Worm (Caenorhabditis elegans) whole organism, L2 larva: ENCODE results near the gene col-163.

ENCODE experiments used
- R02D3.7 ChIP-seq: fragments of 150-350 bp; optimal IDR thresholded peaks from 2 replicates; lab custom pipeline; 2014; ENCODE audit warnings: missing biosample characterization, missing genetic modification characterization
- Y55F3AM.14 ChIP-seq: fragments of 200-800 bp; sonication (Bioruptor generic); optimal IDR thresholded peaks from 2 replicates; lab custom pipeline; 2018; ENCODE audit warnings: mild to moderate bottlenecking, missing genetic modification characterization, missing compliant biosample characterization
- aly-2 ChIP-seq: fragments of 150-350 bp; optimal IDR thresholded peaks from 2 replicates; lab custom pipeline; 2014; ENCODE audit warnings: missing biosample characterization, missing genetic modification characterization
- ama-1 ChIP-seq: fragments of 150-350 bp; optimal IDR thresholded peaks from 2 replicates; lab custom pipeline; 2018; ENCODE audit warnings: inconsistent platforms
- blmp-1 ChIP-seq: sonication (generic microtip); optimal IDR thresholded peaks from 2 replicates; lab custom pipeline; 2017; ENCODE audit warnings: missing genetic modification characterization, mild to moderate bottlenecking, missing compliant biosample characterization, antibody characterized with exemption, moderate library complexity; ENCODE audit not compliant: insufficient read depth
- ceh-16 ChIP-seq: fragments of 150-350 bp; optimal IDR thresholded peaks from 2 replicates; lab custom pipeline; 2014; ENCODE audit warnings: missing biosample characterization, missing genetic modification characterization
- ceh-82 ChIP-seq: fragments of 150-350 bp; optimal IDR thresholded peaks from 2 replicates; lab custom pipeline; 2014; ENCODE audit warnings: missing biosample characterization, missing genetic modification characterization
- crh-2 ChIP-seq: sonication (generic microtip); optimal IDR thresholded peaks from 2 replicates; lab custom pipeline; 2017; ENCODE audit warnings: missing biosample characterization, missing genetic modification characterization
- dmd-4 ChIP-seq: sonication (generic microtip); optimal IDR thresholded peaks from 2 replicates; lab custom pipeline; 2017; ENCODE audit warnings: missing biosample characterization, missing genetic modification characterization
- elt-1 ChIP-seq: fragments of 150-350 bp; optimal IDR thresholded peaks from 2 replicates; lab custom pipeline; 2014; ENCODE audit warnings: missing biosample characterization, missing genetic modification characterization
- elt-3 ChIP-seq: sonication (generic microtip); optimal IDR thresholded peaks from 2 replicates; lab custom pipeline; 2017; ENCODE audit warnings: missing biosample characterization, missing genetic modification characterization
- fos-1 ChIP-seq: fragments of 150-350 bp; optimal IDR thresholded peaks from 2 replicates; lab custom pipeline; 2014; ENCODE audit warnings: missing biosample characterization, missing genetic modification characterization
- gmeb-1 ChIP-seq: fragments of 150-350 bp; optimal IDR thresholded peaks from 2 replicates; lab custom pipeline; 2014; ENCODE audit warnings: missing biosample characterization, missing genetic modification characterization
- lin-11 ChIP-seq: fragments of 150-350 bp; sonication (generic microtip); optimal IDR thresholded peaks from 2 replicates; lab custom pipeline; 2014; ENCODE audit warnings: missing biosample characterization, missing genetic modification characterization, inconsistent platforms, mixed read lengths
- lin-13 ChIP-seq: fragments of 150-350 bp; optimal IDR thresholded peaks from 2 replicates; lab custom pipeline; 2014; ENCODE audit warnings: missing biosample characterization, missing genetic modification reagents, missing genetic modification characterization
- mab-5 ChIP-seq: fragments of 150-350 bp; optimal IDR thresholded peaks from 2 replicates; lab custom pipeline; 2014; ENCODE audit warnings: missing biosample characterization, missing genetic modification characterization
- mbf-1 ChIP-seq: sonication (generic microtip); optimal IDR thresholded peaks from 2 replicates; lab custom pipeline; 2017; ENCODE audit warnings: missing biosample characterization, missing genetic modification characterization
- nhr-10 ChIP-seq: sonication (generic microtip); optimal IDR thresholded peaks from 2 replicates; lab custom pipeline; 2017; ENCODE audit warnings: missing biosample characterization, missing genetic modification characterization
- nhr-12 ChIP-seq: fragments of 150-350 bp; optimal IDR thresholded peaks from 2 replicates; lab custom pipeline; 2014; ENCODE audit warnings: missing biosample characterization, missing genetic modification characterization
- nhr-129 ChIP-seq: fragments of 150-350 bp; optimal IDR thresholded peaks from 2 replicates; lab custom pipeline; 2014; ENCODE audit warnings: missing biosample characterization, missing genetic modification characterization
- nhr-21 ChIP-seq: fragments of 150-350 bp; optimal IDR thresholded peaks from 2 replicates; lab custom pipeline; 2014; ENCODE audit warnings: missing biosample characterization, missing genetic modification characterization
- nhr-237 ChIP-seq: fragments of 150-350 bp; optimal IDR thresholded peaks from 2 replicates; lab custom pipeline; 2014; ENCODE audit warnings: missing biosample characterization, missing genetic modification characterization
- nhr-25 ChIP-seq: fragments of 150-350 bp; sonication (generic microtip); optimal IDR thresholded peaks from 3 replicates; lab custom pipeline; 2014; ENCODE audit warnings: missing biosample characterization, missing genetic modification characterization
- nhr-6 ChIP-seq: fragments of 150-350 bp; optimal IDR thresholded peaks from 2 replicates; lab custom pipeline; 2014; ENCODE audit warnings: missing biosample characterization, missing genetic modification characterization
- nhr-77 ChIP-seq: fragments of 150-350 bp; optimal IDR thresholded peaks from 2 replicates; lab custom pipeline; 2014; ENCODE audit warnings: missing biosample characterization, missing genetic modification characterization
- peb-1 ChIP-seq: fragments of 150-350 bp; optimal IDR thresholded peaks from 2 replicates; lab custom pipeline; 2014; ENCODE audit warnings: missing biosample characterization, missing genetic modification characterization
- sem-4 ChIP-seq: fragments of 150-350 bp; optimal IDR thresholded peaks from 2 replicates; lab custom pipeline; 2014; ENCODE audit warnings: missing biosample characterization, missing genetic modification reagents, missing genetic modification characterization
- skn-1 ChIP-seq: sonication (generic microtip); optimal IDR thresholded peaks from 2 replicates; lab custom pipeline; 2017; ENCODE audit warnings: missing biosample characterization, missing genetic modification characterization
- sma-9 ChIP-seq, 2 experiments: fragments of 150-350 bp in 1 of 2; sonication (generic microtip) in 1 of 2; optimal IDR thresholded peaks; 2 replicates each; lab custom pipeline; 2014 to 2016; ENCODE audit warnings: missing genetic modification characterization in 2 of 2, mild to moderate bottlenecking in 1 of 2, missing biosample characterization in 1 of 2, missing compliant biosample characterization in 1 of 2, missing genetic modification reagents in 1 of 2, moderate library complexity in 1 of 2
- snpc-4 ChIP-seq: fragments of 150-350 bp; optimal IDR thresholded peaks from 2 replicates; lab custom pipeline; 2014; ENCODE audit warnings: missing biosample characterization, missing genetic modification characterization
- unc-55 ChIP-seq: fragments of 150-350 bp; sonication (generic microtip); optimal IDR thresholded peaks from 3 replicates; lab custom pipeline; 2014; ENCODE audit warnings: missing biosample characterization, missing genetic modification reagents, missing genetic modification characterization
- unc-62 ChIP-seq: fragments of 150-350 bp; optimal IDR thresholded peaks from 2 replicates; lab custom pipeline; 2014; ENCODE audit warnings: missing biosample characterization, missing genetic modification reagents, missing genetic modification characterization
- zag-1 ChIP-seq: fragments of 150-350 bp; optimal IDR thresholded peaks from 2 replicates; lab custom pipeline; 2014; ENCODE audit warnings: missing biosample characterization, missing genetic modification characterization

The col-163 gene

DNA sequence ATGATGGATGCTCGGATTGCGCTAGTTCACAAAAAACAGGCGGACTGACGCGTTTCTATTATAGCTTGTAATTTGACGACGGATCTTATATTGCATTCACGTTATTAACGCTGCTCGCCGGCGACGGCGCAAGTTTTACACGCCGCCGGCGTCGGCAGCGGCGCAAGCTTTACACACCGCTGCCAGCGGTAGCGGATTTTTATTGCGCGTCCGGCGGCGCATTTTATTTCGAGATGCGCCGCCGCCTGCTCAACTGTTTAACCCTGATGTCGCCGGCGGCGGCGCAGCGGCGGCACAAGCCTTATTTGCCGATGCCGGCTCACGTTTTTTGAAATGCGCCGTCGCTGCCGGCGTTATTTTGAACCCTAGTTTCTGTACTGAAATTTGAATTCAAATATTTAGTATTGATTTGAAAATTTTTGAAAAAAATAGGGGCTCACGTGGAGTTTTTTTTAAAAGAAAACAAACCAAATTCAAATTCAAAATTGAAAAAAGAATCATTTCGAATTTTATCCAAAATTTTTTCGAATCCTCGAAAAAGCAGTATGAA lies 4.8 kb downstream of the col-163 start, which contains the start of gene ttr-57:
TSS of gene ttr-57 (plus strand) at position 500 of the 550 bp plus-strand sequence.
- TF ChIP-seq nhr-25 (tag; lab: Kevin White, UChicago) (no peak), nhr-129 (tag; lab: Kevin White, UChicago) (no peak), nhr-21 (tag; lab: Kevin White, UChicago) (no peak), ama-1 (lab: Kevin White, UChicago) (no peak), nhr-10 (tag; lab: Kevin White, UChicago) (no peak), Y55F3AM.14 (no peak), zag-1 (no peak), nhr-237 (tag; lab: Kevin White, UChicago) (no peak), sma-9 (GFP tag; optimal IDR thresholded peaks at IDR 0.05; lab: Kevin White, UChicago) (no peak), sma-9 (tag; optimal IDR thresholded peaks at IDR 0.05; lab: Kevin White, UChicago) (no peak), elt-3 (tag; lab: Kevin White, UChicago) (no peak), elt-1 (tag; lab: Kevin White, UChicago) (no peak), nhr-12 (tag; lab: Kevin White, UChicago) (no peak), sem-4 (tag; lab: Kevin White, UChicago) (no peak), nhr-6 (no peak), dmd-4 (no peak)

DNA sequence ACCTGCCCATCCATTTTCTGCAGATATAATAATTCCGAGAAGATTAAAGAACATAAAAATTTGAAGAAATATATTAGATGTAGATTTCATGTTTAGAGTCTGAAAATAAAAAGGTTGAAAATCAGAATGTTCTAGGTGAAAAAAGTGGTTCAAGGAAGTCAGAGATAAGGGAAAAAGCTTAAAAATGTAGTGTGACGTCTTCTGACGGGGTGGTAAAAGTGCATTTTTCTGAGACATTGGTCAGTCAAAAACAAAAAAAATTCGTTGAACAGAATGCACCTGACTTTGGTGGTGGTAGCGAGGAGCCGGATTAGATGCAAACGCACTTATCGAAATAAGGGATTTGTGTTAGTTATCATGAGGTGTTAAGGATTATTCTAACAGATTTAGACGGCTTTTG lies 6.7 kb downstream of the col-163 start, which contains the start of gene F46B3.23:
TSS of gene F46B3.23 (minus strand) at position 101 of the 400 bp plus-strand sequence.
- no peak for TF ChIP-seq snpc-4 (tag; lab: Kevin White, UChicago)
- TF ChIP-seq elt-1 (tag; lab: Kevin White, UChicago): no peak
- TF ChIP-seq unc-55 (GFP tag; lab: Kevin White, UChicago): no peak
- TF ChIP-seq sma-9 (GFP tag; optimal IDR thresholded peaks at IDR 0.05; lab: Kevin White, UChicago): no peak
- TF ChIP-seq sma-9 (tag; optimal IDR thresholded peaks at IDR 0.05; lab: Kevin White, UChicago): no peak
- no peak for TF ChIP-seq mbf-1 (tag; lab: Kevin White, UChicago)
- TF ChIP-seq Y55F3AM.14: no peak

DNA sequence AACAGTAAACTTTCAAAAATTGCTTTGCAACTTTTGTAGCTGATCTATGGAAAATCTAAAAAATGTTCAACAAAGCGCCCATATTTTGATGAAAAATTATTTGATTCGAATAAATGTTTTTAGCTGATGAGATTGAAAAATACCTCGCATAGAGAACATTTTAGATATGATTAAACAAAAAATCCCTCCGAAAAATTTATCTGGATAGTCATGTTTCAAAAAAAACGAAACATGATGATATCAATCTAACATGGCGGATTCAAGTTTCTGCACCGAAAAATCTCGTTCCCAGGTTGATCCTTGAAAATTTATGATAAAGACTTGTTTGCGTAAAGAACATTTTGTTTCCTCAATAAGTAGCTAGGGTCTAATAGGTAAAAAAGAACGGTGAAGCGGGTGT lies 8.8 kb downstream of the col-163 start, which contains the start of gene ttr-12:
TSS of gene ttr-12 (minus strand) at position 101 of the 400 bp plus-strand sequence.
- no peak for TF ChIP-seq unc-62 (GFP tag; lab: Kevin White, UChicago)
- no peak for TF ChIP-seq peb-1 (tag; lab: Kevin White, UChicago)
- no peak for TF ChIP-seq R02D3.7 (tag; lab: Kevin White, UChicago)
- TF ChIP-seq crh-2: no peak
- no peak for TF ChIP-seq elt-1 (tag; lab: Kevin White, UChicago)
- no peak for TF ChIP-seq lin-13
- no peak for TF ChIP-seq nhr-21 (tag; lab: Kevin White, UChicago)
- no peak for TF ChIP-seq aly-2 (tag; lab: Kevin White, UChicago)
- no peak for TF ChIP-seq lin-11 (tag; lab: Kevin White, UChicago)
- TF ChIP-seq blmp-1 (tag; lab: Kevin White, UChicago): no peak
- TF ChIP-seq dmd-4: no peak
- no peak for TF ChIP-seq skn-1 (tag; lab: Kevin White, UChicago)

DNA sequence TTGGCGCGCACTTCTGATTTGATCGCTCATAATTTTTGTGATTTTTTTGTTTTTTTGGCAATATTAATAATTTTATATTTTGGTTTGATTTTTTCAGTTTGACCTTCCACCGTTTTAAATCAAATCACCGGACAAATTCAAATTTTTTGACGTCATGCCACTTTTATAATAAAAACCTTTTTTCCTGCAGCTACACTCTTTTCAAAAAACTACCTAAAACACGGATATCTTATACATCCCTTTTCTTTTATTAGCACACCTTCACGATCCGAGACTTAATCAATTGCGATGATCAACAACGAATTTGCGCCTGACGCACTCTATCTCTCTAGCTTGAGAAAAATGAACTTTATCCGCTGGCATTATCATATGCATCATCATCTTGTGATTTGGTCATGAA lies 9.6 kb downstream of the col-163 start, which contains the start of gene grd-2:
TSS of gene grd-2 (plus strand) at position 301 of the 400 bp plus-strand sequence.
- TF ChIP-seq nhr-10 (tag; lab: Kevin White, UChicago) (no peak), mbf-1 (tag; lab: Kevin White, UChicago) (no peak), nhr-25 (tag; lab: Kevin White, UChicago) (no peak), gmeb-1 (no peak), mab-5 (tag; lab: Kevin White, UChicago) (no peak), R02D3.7 (tag; lab: Kevin White, UChicago) (no peak)

DNA sequence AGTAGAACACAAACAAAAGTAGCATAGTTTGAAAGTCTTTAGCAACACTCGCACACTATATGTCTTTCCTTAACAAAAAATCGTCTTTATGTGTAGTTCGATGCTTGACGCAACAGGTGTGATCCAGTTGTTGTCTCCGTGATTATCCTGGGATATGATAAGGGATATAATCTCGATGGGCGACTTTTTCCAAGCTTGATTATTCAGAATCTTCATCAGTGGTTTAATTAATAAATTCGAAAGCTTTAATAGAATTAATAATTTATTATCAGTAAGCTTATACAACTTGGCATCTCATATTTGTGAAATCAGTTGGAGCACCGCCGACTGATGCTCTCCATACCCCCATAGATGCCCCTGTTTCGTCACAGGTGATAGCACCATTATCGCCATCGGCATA lies 18.7 kb downstream of the col-163 start, which contains the start of gene F46B3.7:
TSS of gene F46B3.7 (minus strand) at position 101 of the 400 bp plus-strand sequence.
- TF ChIP-seq ceh-82 (tag; lab: Kevin White, UChicago) (no peak), unc-62 (GFP tag; lab: Kevin White, UChicago) (no peak), mbf-1 (tag; lab: Kevin White, UChicago) (no peak), aly-2 (tag; lab: Kevin White, UChicago) (no peak), nhr-25 (tag; lab: Kevin White, UChicago) (no peak), ama-1 (lab: Kevin White, UChicago) (no peak), sma-9 (GFP tag; optimal IDR thresholded peaks at IDR 0.05; lab: Kevin White, UChicago) (no peak), sma-9 (tag; optimal IDR thresholded peaks at IDR 0.05; lab: Kevin White, UChicago) (no peak), nhr-77 (tag; lab: Kevin White, UChicago) (no peak), fos-1 (tag; lab: Kevin White, UChicago) (no peak), ceh-16 (tag; lab: Kevin White, UChicago) (no peak), blmp-1 (tag; lab: Kevin White, UChicago) (no peak)
